Worm (Caenorhabditis elegans) whole organism, L1 larva: Measurements from ENCODE around the gene pgp-13.

Experiments used
- C04F5.9 ChIP-seq: sonication (generic microtip); optimal IDR thresholded peaks from 2 replicates; lab custom pipeline; 2016; ENCODE audit warnings: missing genetic modification characterization, missing compliant biosample characterization
- F16B12.6 ChIP-seq: fragments of 150-350 bp; optimal IDR thresholded peaks from 2 replicates; lab custom pipeline; 2014; ENCODE audit warnings: missing biosample characterization, missing genetic modification characterization
- Y116A8C.19 ChIP-seq: sonication (generic microtip); optimal IDR thresholded peaks from 2 replicates; lab custom pipeline; 2016; ENCODE audit warnings: missing compliant biosample characterization, missing genetic modification characterization, borderline replicate concordance
- alr-1 ChIP-seq: fragments of 200-800 bp; sonication (Bioruptor generic); optimal IDR thresholded peaks from 2 replicates; lab custom pipeline; 2018; ENCODE audit warnings: borderline replicate concordance, mild to moderate bottlenecking, missing genetic modification characterization, missing compliant biosample characterization
- aly-2 ChIP-seq: fragments of 150-350 bp; optimal IDR thresholded peaks from 2 replicates; lab custom pipeline; 2014; ENCODE audit warnings: missing biosample characterization, missing genetic modification characterization
- ama-1 ChIP-seq: fragments of 150-350 bp; optimal IDR thresholded peaks from 2 replicates; lab custom pipeline; 2014
- blmp-1 ChIP-seq: fragments of 150-350 bp; optimal IDR thresholded peaks from 2 replicates; lab custom pipeline; 2014; ENCODE audit warnings: missing biosample characterization, missing genetic modification characterization
- ceh-8 ChIP-seq: fragments of 200-800 bp; sonication (Bioruptor generic); optimal IDR thresholded peaks from 2 replicates; lab custom pipeline; 2018; ENCODE audit warnings: mild to moderate bottlenecking, missing genetic modification characterization, moderate library complexity, missing compliant biosample characterization
- ceh-82 ChIP-seq, 3 experiments: fragments of 150-350 bp in 1 of 3; sonication (generic microtip) in 2 of 3; optimal IDR thresholded peaks; 2 replicates each; lab custom pipeline; 2014 to 2017; ENCODE audit warnings: missing biosample characterization in 3 of 3, missing genetic modification characterization in 3 of 3
- dpl-1 ChIP-seq, 3 experiments: fragments of 150-350 bp in 2 of 3; sonication (generic microtip) in 1 of 3; optimal IDR thresholded peaks; 2 replicates each; lab custom pipeline; 2014 to 2017; ENCODE audit warnings: missing biosample characterization in 3 of 3, missing genetic modification characterization in 3 of 3, missing genetic modification reagents in 3 of 3
- dsc-1 ChIP-seq: sonication (generic microtip); optimal IDR thresholded peaks from 2 replicates; lab custom pipeline; 2016; ENCODE audit warnings: mild to moderate bottlenecking, missing genetic modification characterization, missing compliant biosample characterization
- efl-1 ChIP-seq, 4 experiments: fragments of 150-350 bp; optimal IDR thresholded peaks in 3 of 4; peaks in 1 of 4; 1 replicate in 1 of 4; 2 replicates in 3 of 4; lab custom pipeline; 2014; ENCODE audit warnings: missing biosample characterization in 2 of 4, missing genetic modification characterization in 2 of 4, missing genetic modification reagents in 2 of 4
- elt-2 ChIP-seq: sonication (generic microtip); optimal IDR thresholded peaks from 2 replicates; lab custom pipeline; 2016; ENCODE audit warnings: missing genetic modification characterization, mild to moderate bottlenecking, inconsistent platforms, missing compliant biosample characterization, missing genetic modification reagents
- elt-3 ChIP-seq, 6 experiments: fragments of 150-350 bp in 1 of 6; sonication (generic microtip); optimal IDR thresholded peaks; 2 replicates each; lab custom pipeline; 2017 to 2018; ENCODE audit warnings: missing biosample characterization in 6 of 6, missing genetic modification characterization in 6 of 6, inconsistent platforms in 1 of 6
- grh-1 ChIP-seq: fragments of 200-800 bp; sonication (Bioruptor generic); IDR thresholded peaks from 2 replicates; pipeline ENCODE4 v1.3.6; 2022; ENCODE audit warnings: missing genetic modification reagents, missing genetic modification characterization, missing compliant biosample characterization
- hlh-17 ChIP-seq: fragments of 200-800 bp; sonication (Bioruptor generic); optimal IDR thresholded peaks from 2 replicates; lab custom pipeline; 2018; ENCODE audit warnings: missing genetic modification characterization, mild to moderate bottlenecking, missing compliant biosample characterization, moderate library complexity, borderline replicate concordance
- hlh-4 ChIP-seq: sonication (generic microtip); optimal IDR thresholded peaks from 2 replicates; lab custom pipeline; 2016; ENCODE audit warnings: mild to moderate bottlenecking, missing genetic modification characterization, missing compliant biosample characterization
- irx-1 ChIP-seq: sonication (generic microtip); optimal IDR thresholded peaks from 2 replicates; lab custom pipeline; 2016; ENCODE audit warnings: missing genetic modification characterization, missing compliant biosample characterization
- isw-1 ChIP-seq: fragments of 200-800 bp; sonication (Bioruptor generic); IDR thresholded peaks from 2 replicates; pipeline ENCODE4 v1.3.6; 2022; ENCODE audit warnings: missing genetic modification characterization, missing compliant biosample characterization
- lin-14 ChIP-seq: fragments of 200-800 bp; sonication (Bioruptor generic); optimal IDR thresholded peaks from 2 replicates; lab custom pipeline; 2018; ENCODE audit warnings: mild to moderate bottlenecking, missing genetic modification characterization, moderate library complexity, missing compliant biosample characterization
- lin-15B ChIP-seq: fragments of 150-350 bp; sonication (generic microtip); optimal IDR thresholded peaks from 3 replicates; lab custom pipeline; 2014; ENCODE audit warnings: missing biosample characterization, missing genetic modification characterization
- lin-35 ChIP-seq, 2 experiments: fragments of 150-350 bp; optimal IDR thresholded peaks; 2 replicates each; lab custom pipeline; 2014; ENCODE audit warnings: missing biosample characterization in 2 of 2, missing genetic modification characterization in 2 of 2, missing genetic modification reagents in 2 of 2
- lir-3 ChIP-seq: sonication (generic microtip); optimal IDR thresholded peaks from 2 replicates; lab custom pipeline; 2016; ENCODE audit warnings: mild to moderate bottlenecking, missing genetic modification characterization, moderate library complexity, missing compliant biosample characterization; ENCODE audit not compliant: poor library complexity
- mdl-1 ChIP-seq, 2 experiments: fragments of 150-350 bp; optimal IDR thresholded peaks; 2 replicates each; lab custom pipeline; 2014 to 2017; ENCODE audit warnings: missing biosample characterization in 2 of 2, missing genetic modification characterization in 2 of 2, inconsistent platforms in 1 of 2
- mep-1 ChIP-seq: fragments of 150-350 bp; optimal IDR thresholded peaks from 2 replicates; lab custom pipeline; 2014; ENCODE audit warnings: missing biosample characterization, missing genetic modification characterization
- nhr-19 ChIP-seq: fragments of 200-800 bp; sonication (Bioruptor generic); conservative IDR thresholded peaks from 2 replicates; pipeline ENCODE4 v1.3.6; 2022; ENCODE audit warnings: missing genetic modification characterization, missing compliant biosample characterization
- nhr-20 ChIP-seq: sonication (generic microtip); optimal IDR thresholded peaks from 2 replicates; lab custom pipeline; 2016; ENCODE audit warnings: mild to moderate bottlenecking, missing genetic modification characterization, missing compliant biosample characterization
- nhr-28 ChIP-seq: fragments of 150-350 bp; optimal IDR thresholded peaks from 2 replicates; lab custom pipeline; 2014; ENCODE audit warnings: missing biosample characterization, missing genetic modification characterization
- nhr-71 ChIP-seq: sonication (generic microtip); optimal IDR thresholded peaks from 2 replicates; lab custom pipeline; 2016; ENCODE audit warnings: mild to moderate bottlenecking, missing genetic modification characterization, moderate library complexity, missing compliant biosample characterization
- nhr-77 ChIP-seq: fragments of 150-350 bp; optimal IDR thresholded peaks from 2 replicates; lab custom pipeline; 2014; ENCODE audit warnings: missing biosample characterization, missing genetic modification characterization
- nhr-84 ChIP-seq: sonication (generic microtip); optimal IDR thresholded peaks from 2 replicates; lab custom pipeline; 2017; ENCODE audit warnings: missing biosample characterization, missing genetic modification characterization
- nhr-90 ChIP-seq: sonication (generic microtip); optimal IDR thresholded peaks from 2 replicates; lab custom pipeline; 2016; ENCODE audit warnings: mild to moderate bottlenecking, missing genetic modification characterization, missing compliant biosample characterization; ENCODE audit not compliant: poor library complexity
- pag-3 ChIP-seq: sonication (generic microtip); optimal IDR thresholded peaks from 2 replicates; lab custom pipeline; 2017; ENCODE audit warnings: missing genetic modification characterization, mild to moderate bottlenecking, missing compliant biosample characterization, antibody characterized with exemption, borderline replicate concordance; ENCODE audit not compliant: insufficient read depth
- pax-3 ChIP-seq: fragments of 200-800 bp; sonication (Bioruptor generic); optimal IDR thresholded peaks from 2 replicates; lab custom pipeline; 2018; ENCODE audit warnings: mild to moderate bottlenecking, missing genetic modification characterization, moderate library complexity, missing compliant biosample characterization
- pqm-1 ChIP-seq: sonication (generic microtip); optimal IDR thresholded peaks from 3 replicates; lab custom pipeline; 2017; ENCODE audit warnings: missing biosample characterization, missing genetic modification characterization
- rnt-1 ChIP-seq: sonication (generic microtip); optimal IDR thresholded peaks from 2 replicates; lab custom pipeline; 2016; ENCODE audit warnings: mild to moderate bottlenecking, missing genetic modification characterization, moderate library complexity, missing compliant biosample characterization
- skn-1 ChIP-seq: fragments of 150-350 bp; optimal IDR thresholded peaks from 2 replicates; lab custom pipeline; 2014; ENCODE audit warnings: missing biosample characterization, missing genetic modification characterization
- snpc-4 ChIP-seq: fragments of 150-350 bp; optimal IDR thresholded peaks from 2 replicates; lab custom pipeline; 2014; ENCODE audit warnings: missing biosample characterization, missing genetic modification characterization
- snu-23 ChIP-seq: sonication (generic microtip); optimal IDR thresholded peaks from 2 replicates; lab custom pipeline; 2016; ENCODE audit warnings: missing genetic modification characterization, missing compliant biosample characterization
- sptf-1 ChIP-seq: fragments of 150-350 bp; optimal IDR thresholded peaks from 2 replicates; lab custom pipeline; 2014; ENCODE audit warnings: missing biosample characterization, missing genetic modification characterization
- tbx-2 ChIP-seq: sonication (generic microtip); optimal IDR thresholded peaks from 2 replicates; lab custom pipeline; 2016; ENCODE audit warnings: missing genetic modification characterization, missing compliant biosample characterization
- unc-30 ChIP-seq: sonication (generic microtip); optimal IDR thresholded peaks from 2 replicates; lab custom pipeline; 2017; ENCODE audit warnings: missing biosample characterization, missing genetic modification characterization
- unc-86 ChIP-seq: sonication (generic microtip); optimal IDR thresholded peaks from 2 replicates; lab custom pipeline; 2016; ENCODE audit warnings: missing genetic modification characterization, missing compliant biosample characterization
- zip-4 ChIP-seq: fragments of 200-800 bp; sonication (Bioruptor generic); optimal IDR thresholded peaks from 2 replicates; lab custom pipeline; 2018; ENCODE audit warnings: mild to moderate bottlenecking, missing genetic modification characterization, moderate library complexity, missing compliant biosample characterization

Gene pgp-13

ce11 chrX:12754043-12754442 is 15.5 kb downstream of the pgp-13 start:
- TF ChIP-seq pqm-1 (tag; lab: Kevin White, UChicago) = no peak
- TF ChIP-seq lin-15B (tag; lab: Kevin White, UChicago) = no peak
- TF ChIP-seq efl-1 (optimal IDR thresholded peaks at IDR 0.05; lab: Kevin White, UChicago) = no peak
- TF ChIP-seq efl-1 (GFP tag; optimal IDR thresholded peaks at IDR 0.05 in 1 of 2; lab: Kevin White, UChicago) = peak in 1 of 2 experiments; percentile 60
- no peak for TF ChIP-seq isw-1
- TF ChIP-seq ama-1 (lab: Kevin White, UChicago) = no peak
- TF ChIP-seq hlh-17 (GFP tag; lab: Kevin White, UChicago) = no peak

- TF ChIP-seq sptf-1 (tag; lab: Kevin White, UChicago) (no peak), nhr-19 (no peak), hlh-4 (tag; lab: Kevin White, UChicago) (no peak), mdl-1 (tag; optimal IDR thresholded peaks at IDR 0.05; lab: Kevin White, UChicago) (no peak), nhr-77 (tag; lab: Kevin White, UChicago) (no peak), dpl-1 (GFP tag; optimal IDR thresholded peaks at IDR 0.05; lab: Kevin White, UChicago) (no peak), hlh-17 (GFP tag; lab: Kevin White, UChicago) (no peak), aly-2 (no peak), lin-14 (GFP tag; lab: Kevin White, UChicago) (no peak), dsc-1 (tag; lab: Kevin White, UChicago) (no peak), grh-1 (GFP tag; lab: Robert Waterston, UW) (no peak), irx-1 (tag; lab: Kevin White, UChicago) (no peak), nhr-28 (no peak), blmp-1 (no peak), efl-1 (optimal IDR thresholded peaks at IDR 0.05; lab: Kevin White, UChicago) (no peak), efl-1 (GFP tag; optimal IDR thresholded peaks at IDR 0.05 in 1 of 2; lab: Kevin White, UChicago) (no peak)
Measured at ce11 chrX:12755021-12755420, 16.5 kb downstream of the pgp-13 start.

ce11 chrX:12759010-12759409 is 20.5 kb downstream of the pgp-13 start:
- TF ChIP-seq lin-35 (GFP tag; optimal IDR thresholded peaks at IDR 0.05; lab: Kevin White, UChicago) = peak in 1 of 2 experiments; percentile 20
- TF ChIP-seq elt-2 (tag; lab: Kevin White, UChicago) = peak; percentile 35
- TF ChIP-seq nhr-71 (tag; lab: Kevin White, UChicago) = peak; percentile 18
- TF ChIP-seq F16B12.6 (tag; lab: Kevin White, UChicago) = no peak
- TF ChIP-seq nhr-20 = peak; percentile 13

- peak in 1 of 2 experiments; percentile 73 for TF ChIP-seq mdl-1 (tag; optimal IDR thresholded peaks at IDR 0.05; lab: Kevin White, UChicago)
- no peak for TF ChIP-seq C04F5.9 (tag; lab: Kevin White, UChicago)
- TF ChIP-seq pax-3 = no peak
- TF ChIP-seq ceh-82 (tag; optimal IDR thresholded peaks at IDR 0.05; lab: Kevin White, UChicago) = no peak
- TF ChIP-seq unc-86 = no peak
- TF ChIP-seq lir-3 (tag; lab: Kevin White, UChicago) = peak; percentile 53
- TF ChIP-seq nhr-84 = no peak
- peak; percentile 67 for TF ChIP-seq nhr-71 (tag; lab: Kevin White, UChicago)
- TF ChIP-seq ceh-8 = no peak
- no peak for TF ChIP-seq nhr-77 (tag; lab: Kevin White, UChicago)
- no peak for TF ChIP-seq zip-4 (GFP tag; lab: Kevin White, UChicago)
- TF ChIP-seq tbx-2 (tag; lab: Kevin White, UChicago) = peak; percentile 40
- TF ChIP-seq nhr-90 (tag; lab: Kevin White, UChicago) = peak; percentile 57
- TF ChIP-seq snpc-4 (tag; lab: Kevin White, UChicago) = no peak
- TF ChIP-seq alr-1 (tag; lab: Kevin White, UChicago) = no peak
- TF ChIP-seq dsc-1 (tag; lab: Kevin White, UChicago) = no peak
- peak; percentile 37; the same call in 1 of the 2 replicates for TF ChIP-seq nhr-19
- peak in 5 of 6 experiments; percentile 34 to 73 (median 44) for TF ChIP-seq elt-3 (tag; optimal IDR thresholded peaks at IDR 0.05; lab: Kevin White, UChicago)
- peak; percentile 47 for TF ChIP-seq mep-1 (tag; lab: Kevin White, UChicago)
- no peak for TF ChIP-seq efl-1 (optimal IDR thresholded peaks at IDR 0.05; lab: Kevin White, UChicago)
- TF ChIP-seq efl-1 (GFP tag; optimal IDR thresholded peaks at IDR 0.05 in 1 of 2; lab: Kevin White, UChicago) = peak in 1 of 2 experiments; percentile 58
- TF ChIP-seq Y116A8C.19 (tag; lab: Kevin White, UChicago) = no peak
- no peak for TF ChIP-seq F16B12.6 (tag; lab: Kevin White, UChicago)
- peak; percentile 54 for TF ChIP-seq snu-23 (GFP tag; lab: Kevin White, UChicago)
- no peak for TF ChIP-seq skn-1 (tag; lab: Kevin White, UChicago)
- peak; percentile 91 for TF ChIP-seq nhr-20
- TF ChIP-seq blmp-1 = peak; percentile 71
- no peak for TF ChIP-seq rnt-1 (tag; lab: Kevin White, UChicago)
- no peak for TF ChIP-seq unc-30 (tag; lab: Kevin White, UChicago)
- no peak for TF ChIP-seq pag-3 (tag; lab: Kevin White, UChicago)
Measured at ce11 chrX:12759642-12760041, 21.1 kb downstream of the pgp-13 start.
